Fruit fly (Drosophila melanogaster): ENCODE results near the gene Hira.

The Hira gene

DNA sequence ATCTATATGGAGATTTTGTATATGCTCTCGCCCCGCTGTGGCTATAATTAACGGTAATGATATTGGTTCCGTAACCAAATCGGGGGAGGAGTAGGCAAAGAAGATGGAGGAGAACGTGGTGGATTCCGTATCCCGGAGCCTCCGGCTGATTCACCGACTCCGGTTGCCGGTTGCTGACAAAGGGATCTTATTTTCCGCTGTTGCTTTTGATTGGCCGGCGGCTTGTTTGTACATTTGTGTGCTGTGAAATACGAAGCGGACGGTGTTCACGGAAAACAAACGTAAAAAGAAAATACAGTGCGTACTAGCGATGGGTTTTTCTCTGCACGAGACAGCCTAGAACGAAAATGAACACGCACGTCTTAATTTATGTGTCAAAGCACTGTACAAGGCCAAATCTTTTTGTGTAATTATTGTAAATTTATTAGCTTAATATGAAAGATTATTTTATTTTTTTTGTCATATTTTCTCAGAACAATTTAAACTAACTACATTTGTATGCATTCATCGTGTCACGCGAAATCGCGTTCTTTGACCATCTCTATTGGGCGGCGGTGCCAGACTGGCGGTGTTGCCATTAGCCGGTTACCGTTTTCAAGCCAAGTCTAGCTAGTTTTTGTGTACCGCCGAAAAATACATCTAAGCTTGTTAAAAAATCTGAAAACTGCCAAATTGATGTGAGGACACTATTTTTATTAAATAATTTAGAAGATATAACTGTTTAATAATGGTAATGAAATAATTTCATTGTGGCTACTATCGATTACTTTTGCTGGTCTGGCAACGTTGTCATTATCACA is 12.4 kb downstream of the Hira start, which contains the start of the genes Pdp and Rab39 (continued):
- peak; percentile 70 for TF ChIP-seq CG18262 (tag; optimal IDR thresholded peaks at IDR 0.05)
- TF ChIP-seq CG18619 (GFP tag; optimal IDR thresholded peaks at IDR 0.05): peak; percentile 68
- TF ChIP-seq CG15696 (tag; optimal IDR thresholded peaks at IDR 0.05): peak; percentile 78
- no peak for TF ChIP-seq bowl (GFP tag; IDR thresholded peaks at IDR 0.05)
- TF ChIP-seq CG14441 (GFP tag; IDR thresholded peaks at IDR 0.05): peak; percentile 76; the same call in 1 of the 2 replicates
- TF ChIP-seq Hand (GFP tag; optimal IDR thresholded peaks at IDR 0.05): peak; percentile 1
- TF ChIP-seq CG7987 (GFP tag; optimal IDR thresholded peaks at IDR 0.05): no peak
- peak; percentile 32; the same call in 1 of the 2 replicates for TF ChIP-seq CG11696 (GFP tag; IDR thresholded peaks at IDR 0.05)
- TF ChIP-seq CG5953 (GFP tag; IDR thresholded peaks at IDR 0.05): peak; percentile 38; the same call in 1 of the 2 replicates
- no peak for TF ChIP-seq usp (GFP tag; optimal IDR thresholded peaks at IDR 0.05)
- TF ChIP-seq CG1792 (GFP tag; optimal IDR thresholded peaks at IDR 0.05): peak; percentile 8
- peak; percentile 91 for TF ChIP-seq CG14860 (GFP tag; IDR thresholded peaks at IDR 0.05; ENCODE audit: partially characterized antibody)
- peak; percentile 63; the same call in 2 of the 3 replicates for TF ChIP-seq CG14050 (GFP tag; IDR thresholded peaks at IDR 0.05)
- TF ChIP-seq CG32532 (GFP tag; IDR thresholded peaks at IDR 0.05): peak; percentile 84
- peak; percentile 74 for TF ChIP-seq Mad (GFP tag; optimal IDR thresholded peaks at IDR 0.05)
- TF ChIP-seq ems (GFP tag; optimal IDR thresholded peaks at IDR 0.05): peak; percentile 78
- no peak for TF ChIP-seq Awh (GFP tag; IDR thresholded peaks at IDR 0.05)
- peak; percentile 31 for TF ChIP-seq ab (GFP tag; optimal IDR thresholded peaks at IDR 0.05)
- TF ChIP-seq ap (GFP tag; IDR thresholded peaks at IDR 0.05): peak; percentile 50; the same call in 1 of the 2 replicates
- no peak for TF ChIP-seq BtbVII (GFP tag; optimal IDR thresholded peaks at IDR 0.05)
- no peak for TF ChIP-seq chm (GFP tag; IDR thresholded peaks at IDR 0.05)
- peak; percentile 12 for TF ChIP-seq emc (GFP tag; optimal IDR thresholded peaks at IDR 0.05)
- TF ChIP-seq CG4707 (GFP tag; optimal IDR thresholded peaks at IDR 0.05): no peak
- peak; percentile 22 for TF ChIP-seq psq (GFP tag; optimal IDR thresholded peaks at IDR 0.05)
- TF ChIP-seq Mrtf (GFP tag; IDR thresholded peaks at IDR 0.05): 0 out of 3 replicates have a peak, but pooled peaks have one; percentile 60
- TF ChIP-seq Jarid2 (GFP tag; optimal IDR thresholded peaks at IDR 0.05): no peak
- no peak for TF ChIP-seq dimm (GFP tag; IDR thresholded peaks at IDR 0.05)
- peak; percentile 74 for TF ChIP-seq CG10366 (GFP tag; IDR thresholded peaks at IDR 0.05)
- TF ChIP-seq CG17829 (tag; optimal IDR thresholded peaks at IDR 0.05): peak; percentile 81
- no peak for TF ChIP-seq eyg (GFP tag; optimal IDR thresholded peaks at IDR 0.05)
- peak; percentile 30 to 79 for TF ChIP-seq dpn (GFP tag; optimal IDR thresholded peaks at IDR 0.05)
- TF ChIP-seq CG1602 (GFP tag; optimal IDR thresholded peaks at IDR 0.05): peak; percentile 74
- TF ChIP-seq Aef1 (GFP tag; IDR thresholded peaks at IDR 0.05): peak; percentile 81
- no peak for TF ChIP-seq her (GFP tag; optimal IDR thresholded peaks at IDR 0.05)
- TF ChIP-seq CG9932 (GFP tag; IDR thresholded peaks at IDR 0.05): peak; percentile 94
- peak; percentile 31 for TF ChIP-seq Dad (GFP tag; optimal IDR thresholded peaks at IDR 0.05)
- peak; percentile 47 for TF ChIP-seq CG3407 (GFP tag; optimal IDR thresholded peaks at IDR 0.05)
- 0 out of 2 replicates have a peak, but pooled peaks have one; percentile 41 for TF ChIP-seq CG17612 (GFP tag; IDR thresholded peaks at IDR 0.05)
- no peak for TF ChIP-seq tll (GFP tag; optimal IDR thresholded peaks at IDR 0.05)
- no peak for TF ChIP-seq CG4282 (GFP tag; optimal IDR thresholded peaks at IDR 0.05)
- TF ChIP-seq CG13296 (GFP tag; optimal IDR thresholded peaks at IDR 0.05): peak; percentile 53
- TF ChIP-seq CG11723 (GFP tag; optimal IDR thresholded peaks at IDR 0.05): peak; percentile 62
- 0 out of 2 replicates have a peak, but pooled peaks have one; percentile 41 for TF ChIP-seq Nf-YA (GFP tag; IDR thresholded peaks at IDR 0.05)
- TF ChIP-seq CG42726 (GFP tag; IDR thresholded peaks at IDR 0.05; ENCODE audit: partially characterized antibody): peak; percentile 89
- peak; percentile 62 for TF ChIP-seq Blimp-1 (GFP tag; optimal IDR thresholded peaks at IDR 0.05)
- peak; percentile 89 for TF ChIP-seq amos (GFP tag; IDR thresholded peaks at IDR 0.05; ENCODE audit: partially characterized antibody)
- peak; percentile 83 for TF ChIP-seq CoRest (tag; optimal IDR thresholded peaks at IDR 0.05)
- peak; percentile 68 for TF ChIP-seq pzg (GFP tag; optimal IDR thresholded peaks at IDR 0.05)
- peak; percentile 81 for TF ChIP-seq Dek (tag; optimal IDR thresholded peaks at IDR 0.05)
